Fruit fly (Drosophila melanogaster) whole organism, embryonic: ENCODE results near the gene CG17321.
A peak's percentile ranks its signal among the peaks of the same experiment; 100 is the strongest.

Experiments used
- CG10209 ChIP-seq: fragments of 200-800 bp; sonication (Bioruptor generic); optimal IDR thresholded peaks from 3 replicates; lab custom pipeline; 2017; ENCODE audit warnings: missing biosample characterization, mild to moderate bottlenecking, missing genetic modification characterization, missing genetic modification reagents
- CG1024 ChIP-seq: fragments of 200-800 bp; sonication (Bioruptor generic); IDR thresholded peaks from 2 replicates; pipeline ENCODE4 v1.3.6; 2022; ENCODE audit warnings: missing biosample characterization, missing genetic modification characterization
- CG10321 ChIP-seq: fragments of 200-800 bp; sonication (Bioruptor generic); IDR thresholded peaks from 2 replicates; pipeline ENCODE4 v1.3.6; 2022; ENCODE audit warnings: missing biosample characterization, missing genetic modification characterization
- CG10654 ChIP-seq: fragments of 200-800 bp; sonication (Bioruptor generic); optimal IDR thresholded peaks from 2 replicates; lab custom pipeline; 2016; ENCODE audit warnings: missing biosample characterization, missing genetic modification characterization
- CG11085 ChIP-seq: fragments of 200-800 bp; sonication (Bioruptor generic); IDR thresholded peaks from 2 replicates; pipeline ENCODE4 v1.3.6; 2022; ENCODE audit warnings: missing biosample characterization, missing genetic modification characterization
- CG11456 ChIP-seq: fragments of 200-800 bp; sonication (Bioruptor generic); IDR thresholded peaks from 3 replicates; pipeline ENCODE4 v1.3.6; 2022; ENCODE audit warnings: missing biosample characterization, missing genetic modification characterization
- CG12071 ChIP-seq: fragments of 200-800 bp; sonication (Bioruptor generic); optimal IDR thresholded peaks from 3 replicates; lab custom pipeline; 2018; ENCODE audit warnings: missing biosample characterization, mild to moderate bottlenecking, missing genetic modification characterization
- CG1233 ChIP-seq: fragments of 200-800 bp; sonication (Bioruptor generic); optimal IDR thresholded peaks from 4 replicates; lab custom pipeline; 2018; ENCODE audit warnings: missing biosample characterization, mild to moderate bottlenecking, missing genetic modification characterization
- CG12942 ChIP-seq: fragments of 200-800 bp; sonication (Bioruptor generic); optimal IDR thresholded peaks from 3 replicates; lab custom pipeline; 2016; ENCODE audit warnings: missing biosample characterization, missing genetic modification characterization
- CG15514 ChIP-seq: fragments of 200-800 bp; sonication (Bioruptor generic); optimal IDR thresholded peaks from 3 replicates; lab custom pipeline; 2017; ENCODE audit warnings: missing biosample characterization, missing genetic modification characterization, mild to moderate bottlenecking, moderate library complexity, missing genetic modification reagents
- CG17359 ChIP-seq: fragments of 200-800 bp; sonication (Bioruptor generic); optimal IDR thresholded peaks from 3 replicates; lab custom pipeline; 2018; ENCODE audit warnings: missing biosample characterization, mild to moderate bottlenecking, missing genetic modification characterization, moderate library complexity
- CG18476 ChIP-seq: fragments of 200-800 bp; sonication (Bioruptor generic); optimal IDR thresholded peaks from 2 replicates; lab custom pipeline; 2016; ENCODE audit warnings: missing biosample characterization, mild to moderate bottlenecking, missing genetic modification characterization
- CG18599 ChIP-seq: fragments of 200-800 bp; sonication (Bioruptor generic); optimal IDR thresholded peaks from 3 replicates; lab custom pipeline; 2017; ENCODE audit warnings: missing biosample characterization, missing genetic modification characterization, mild to moderate bottlenecking, moderate library complexity, missing genetic modification reagents
- CG2116 ChIP-seq: fragments of 200-800 bp; sonication (Bioruptor generic); optimal IDR thresholded peaks from 3 replicates; lab custom pipeline; 2018; ENCODE audit warnings: missing biosample characterization, mild to moderate bottlenecking, missing genetic modification characterization
- CG30403 ChIP-seq: fragments of 200-800 bp; sonication (Bioruptor generic); optimal IDR thresholded peaks from 3 replicates; lab custom pipeline; 2016; ENCODE audit warnings: missing biosample characterization, missing genetic modification characterization
- CG31224 ChIP-seq: fragments of 200-800 bp; sonication (Bioruptor generic); IDR thresholded peaks from 2 replicates; pipeline ENCODE4 v1.3.6; 2022; ENCODE audit warnings: missing biosample characterization, missing genetic modification characterization
- CG31441 ChIP-seq: fragments of 200-800 bp; sonication (Bioruptor generic); IDR thresholded peaks from 2 replicates; pipeline ENCODE4 v1.3.6; 2022; ENCODE audit warnings: missing biosample characterization, missing genetic modification characterization
- CG3163 ChIP-seq: fragments of 200-800 bp; sonication (Bioruptor generic); optimal IDR thresholded peaks from 3 replicates; lab custom pipeline; 2016; ENCODE audit warnings: missing biosample characterization, missing genetic modification characterization
- CG32532 ChIP-seq: fragments of 200-800 bp; sonication (Bioruptor generic); IDR thresholded peaks from 2 replicates; pipeline ENCODE4 v1.3.6; 2022; ENCODE audit warnings: missing biosample characterization, missing genetic modification characterization
- CG3995 ChIP-seq: fragments of 200-800 bp; sonication (Bioruptor generic); optimal IDR thresholded peaks from 3 replicates; lab custom pipeline; 2016; ENCODE audit warnings: missing biosample characterization, missing genetic modification characterization
- CG43689 ChIP-seq: fragments of 200-800 bp; sonication (Bioruptor generic); IDR thresholded peaks from 2 replicates; pipeline ENCODE4 v1.3.6; 2022; ENCODE audit warnings: missing biosample characterization, missing genetic modification characterization
- CG8290 ChIP-seq, 3 experiments: fragments of 200-800 bp; sonication (Bioruptor generic); optimal IDR thresholded peaks; 2 replicates each; lab custom pipeline; 2016 to 2019; ENCODE audit warnings: missing biosample characterization in 3 of 3, missing genetic modification characterization in 3 of 3, mild to moderate bottlenecking in 2 of 3, moderate library complexity in 1 of 3
- CG9609 ChIP-seq: fragments of 200-800 bp; sonication (Bioruptor generic); optimal IDR thresholded peaks from 3 replicates; lab custom pipeline; 2016; ENCODE audit warnings: missing biosample characterization, missing genetic modification characterization
- CkIIα-i1 ChIP-seq: fragments of 200-800 bp; sonication (Bioruptor generic); IDR thresholded peaks from 2 replicates; pipeline ENCODE4 v1.3.6; 2022; ENCODE audit warnings: missing biosample characterization, missing genetic modification characterization
- Dad ChIP-seq: fragments of 200-800 bp; sonication (Bioruptor generic); optimal IDR thresholded peaks from 3 replicates; lab custom pipeline; 2016; ENCODE audit warnings: missing biosample characterization, missing genetic modification characterization
- Dfd ChIP-seq, 2 experiments: fragments of >200 bp; optimal IDR thresholded peaks; 2 replicates each; lab custom pipeline; 2017; ENCODE audit warnings: missing biosample characterization in 2 of 2, missing genetic modification characterization in 2 of 2
- Dip3 ChIP-seq: fragments of 200-800 bp; sonication (Bioruptor generic); optimal IDR thresholded peaks from 3 replicates; lab custom pipeline; 2016; ENCODE audit warnings: missing biosample characterization, missing genetic modification characterization
- Doc2 ChIP-seq: fragments of 200-800 bp; sonication (Bioruptor generic); IDR thresholded peaks from 2 replicates; pipeline ENCODE4 v1.3.6; 2022; ENCODE audit warnings: missing biosample characterization, missing genetic modification characterization
- Gsc ChIP-seq: fragments of 200-800 bp; sonication (Bioruptor generic); IDR thresholded peaks from 2 replicates; pipeline ENCODE4 v1.3.6; 2022; ENCODE audit warnings: missing biosample characterization, missing genetic modification characterization
- Gug ChIP-seq: fragments of 200-800 bp; sonication (Bioruptor generic); IDR thresholded peaks from 4 replicates; pipeline ENCODE4 v1.3.6; 2022; ENCODE audit warnings: missing biosample characterization, missing genetic modification characterization
- Med ChIP-seq: fragments of 200-800 bp; sonication (Bioruptor generic); peaks from one replicate; lab custom pipeline; 2016; ENCODE audit warnings: missing biosample characterization, missing genetic modification characterization, mild to moderate bottlenecking, inconsistent platforms, moderate library complexity
- Myb ChIP-seq: fragments of 200-800 bp; sonication (Bioruptor generic); optimal IDR thresholded peaks from 2 replicates; lab custom pipeline; 2016; ENCODE audit warnings: missing biosample characterization, missing genetic modification characterization
- Nf-YA ChIP-seq: fragments of 200-800 bp; sonication (Bioruptor generic); IDR thresholded peaks from 2 replicates; pipeline ENCODE4 v1.3.6; 2022; ENCODE audit warnings: missing biosample characterization, missing genetic modification characterization
- Sox102F ChIP-seq: fragments of 200-800 bp; sonication (Bioruptor generic); optimal IDR thresholded peaks from 2 replicates; lab custom pipeline; 2018; ENCODE audit warnings: missing biosample characterization, mild to moderate bottlenecking, missing genetic modification characterization, moderate library complexity
- Xrp1 ChIP-seq: fragments of 200-800 bp; sonication (Bioruptor generic); IDR thresholded peaks from 2 replicates; pipeline ENCODE4 v1.3.6; 2022; ENCODE audit warnings: missing biosample characterization, missing genetic modification characterization
- bcd ChIP-seq: fragments of 200-800 bp; sonication (Bioruptor generic); optimal IDR thresholded peaks from 2 replicates; lab custom pipeline; 2017; ENCODE audit warnings: missing biosample characterization, mild to moderate bottlenecking, missing genetic modification characterization
- bowl ChIP-seq: fragments of 200-800 bp; sonication (Bioruptor generic); IDR thresholded peaks from 2 replicates; pipeline ENCODE4 v1.3.6; 2022; ENCODE audit warnings: missing biosample characterization, missing genetic modification characterization
- ci ChIP-seq: fragments of 200-800 bp; sonication (Bioruptor generic); IDR thresholded peaks from 3 replicates; pipeline ENCODE4 v1.3.6; 2022; ENCODE audit warnings: missing biosample characterization, missing genetic modification characterization
- fu2 ChIP-seq: fragments of 200-800 bp; sonication (Bioruptor generic); optimal IDR thresholded peaks from 2 replicates; lab custom pipeline; 2016; ENCODE audit warnings: missing biosample characterization, missing genetic modification characterization
- ham ChIP-seq: fragments of 200-800 bp; sonication (Bioruptor generic); IDR thresholded peaks from 2 replicates; pipeline ENCODE4 v1.3.6; 2022; ENCODE audit warnings: missing biosample characterization, missing genetic modification characterization
- ken ChIP-seq: fragments of 200-800 bp; sonication (Bioruptor generic); IDR thresholded peaks from 3 replicates; pipeline ENCODE4 v1.3.6; 2022; ENCODE audit warnings: missing biosample characterization, missing genetic modification characterization
- nom ChIP-seq: fragments of 200-800 bp; sonication (Bioruptor generic); optimal IDR thresholded peaks from 2 replicates; lab custom pipeline; 2017; ENCODE audit warnings: missing biosample characterization, missing genetic modification characterization, mild to moderate bottlenecking, moderate library complexity, missing genetic modification reagents
- ranshi ChIP-seq: fragments of 200-800 bp; sonication (Bioruptor generic); IDR thresholded peaks from 2 replicates; pipeline ENCODE4 v1.3.6; 2022; ENCODE audit warnings: missing biosample characterization, missing genetic modification characterization
- sens ChIP-seq: fragments of 200-800 bp; sonication (Bioruptor generic); peaks from one replicate; lab custom pipeline; 2016; ENCODE audit warnings: missing biosample characterization, missing genetic modification characterization
- sens-2 ChIP-seq: fragments of 200-800 bp; sonication (Bioruptor generic); IDR thresholded peaks from 2 replicates; pipeline ENCODE4 v1.3.6; 2022; ENCODE audit warnings: missing biosample characterization, missing genetic modification characterization
- seq ChIP-seq: fragments of 200-800 bp; sonication (Bioruptor generic); IDR thresholded peaks from 2 replicates; pipeline ENCODE4 v1.3.6; 2022; ENCODE audit warnings: missing biosample characterization, missing genetic modification characterization
- slbo ChIP-seq: fragments of 200-800 bp; sonication (Bioruptor generic); IDR thresholded peaks from 2 replicates; pipeline ENCODE4 v1.3.6; 2022; ENCODE audit warnings: missing biosample characterization, missing genetic modification characterization
- ssp ChIP-seq: fragments of 200-800 bp; sonication (Bioruptor generic); IDR thresholded peaks from 2 replicates; pipeline ENCODE4 v1.3.6; 2022; ENCODE audit warnings: missing biosample characterization, missing genetic modification characterization
- tna ChIP-seq: fragments of 200-800 bp; sonication (Bioruptor generic); IDR thresholded peaks from 2 replicates; pipeline ENCODE4 v1.3.6; 2022; ENCODE audit warnings: missing biosample characterization, missing genetic modification characterization; ENCODE audit not compliant: partially characterized antibody
- trem ChIP-seq: fragments of 200-800 bp; optimal IDR thresholded peaks from 3 replicates; lab custom pipeline; 2019; ENCODE audit warnings: missing biosample characterization, mild to moderate bottlenecking, missing genetic modification characterization, moderate library complexity
- vnd ChIP-seq: fragments of 200-800 bp; sonication (Bioruptor generic); IDR thresholded peaks from 3 replicates; pipeline ENCODE4 v1.3.6; 2022; ENCODE audit warnings: missing biosample characterization, missing genetic modification characterization; ENCODE audit not compliant: partially characterized antibody
- vvl ChIP-seq: fragments of 200-800 bp; sonication (Bioruptor generic); IDR thresholded peaks from 2 replicates; pipeline ENCODE4 v1.3.6; 2022; ENCODE audit warnings: missing biosample characterization, missing genetic modification characterization

The CG17321 gene

DNA sequence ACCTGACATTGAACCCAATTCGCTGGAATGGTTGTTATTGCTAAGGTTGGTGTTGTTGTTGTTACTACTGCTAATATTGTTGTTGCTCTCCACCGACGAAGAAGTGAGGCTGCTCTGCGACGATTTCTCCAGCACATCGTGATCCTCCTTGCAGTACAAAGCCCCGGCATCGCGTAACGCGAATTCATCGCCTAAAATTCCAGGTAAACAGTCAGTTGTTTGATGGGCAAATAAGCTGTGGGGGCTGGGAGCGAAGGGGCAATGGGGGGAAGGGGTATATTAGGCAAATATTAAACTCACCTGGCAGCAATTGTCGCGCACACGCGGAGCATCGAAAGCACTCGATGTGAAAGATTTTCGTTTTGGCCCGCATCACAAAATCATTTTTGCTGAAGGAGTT lies 19.1 kb downstream of the CG17321 start (continued):
- TF ChIP-seq vnd (GFP tag; lab: Robert Waterston, UW) (no peak), nom (GFP tag; lab: Kevin White, UChicago) (no peak), CG31224 (GFP tag; lab: Robert Waterston, UW) (peak; percentile 20; the same call in 1 of the 2 replicates), slbo (GFP tag; lab: Robert Waterston, UW) (peak; percentile 33; the same call in 1 of the 2 replicates), CG43689 (GFP tag; lab: Robert Waterston, UW) (0 out of 2 replicates have a peak, but pooled peaks have one; percentile 38), Dfd (GFP tag; optimal IDR thresholded peaks at IDR 0.05; lab: Kevin White, UChicago) (no peak), CG9609 (GFP tag; lab: Kevin White, UChicago) (no peak), CG10209 (GFP tag; lab: Kevin White, UChicago) (peak; percentile 32), ranshi (GFP tag; lab: Robert Waterston, UW) (no peak), CG12942 (GFP tag; lab: Kevin White, UChicago) (no peak), CG15514 (no peak), CG1233 (no peak), trem (tag; lab: Kevin White, UChicago) (no peak), Xrp1 (GFP tag; lab: Robert Waterston, UW) (no peak), sens (peak; percentile 20), Myb (no peak), Med (peak; percentile 65), vvl (GFP tag; lab: Robert Waterston, UW) (0 out of 2 replicates have a peak, but pooled peaks have one; percentile 25), CG12071 (GFP tag; lab: Kevin White, UChicago) (peak; percentile 52), CG17359 (peak; percentile 8), CkIIα-i1 (no peak), bcd (GFP tag; lab: Kevin White, UChicago) (peak; percentile 22), CG11456 (GFP tag; lab: Robert Waterston, UW) (peak; percentile 50; the same call in 1 of the 3 replicates), CG32532 (GFP tag; lab: Robert Waterston, UW) (peak; percentile 24; the same call in 1 of the 2 replicates), ssp (GFP tag; lab: Robert Waterston, UW) (no peak), CG8290 (GFP tag; optimal IDR thresholded peaks at IDR 0.05; lab: Kevin White, UChicago) (no peak), CG8290 (tag; optimal IDR thresholded peaks at IDR 0.05; lab: Kevin White, UChicago) (peak in 1 of 2 experiments; percentile 70), CG18599 (no peak), CG11085 (GFP tag; lab: Robert Waterston, UW) (no peak), Sox102F (GFP tag; lab: Kevin White, UChicago) (peak; percentile 23), CG10654 (GFP tag; lab: Kevin White, UChicago) (no peak), ci (GFP tag; lab: Robert Waterston, UW) (peak; percentile 63; the same call in 2 of the 3 replicates), Gug (GFP tag; lab: Robert Waterston, UW) (no peak), CG30403 (no peak), CG10321 (GFP tag; lab: Robert Waterston, UW) (no peak), CG3995 (GFP tag; lab: Kevin White, UChicago) (no peak), Gsc (GFP tag; lab: Robert Waterston, UW) (no peak), sens-2 (GFP tag; lab: Robert Waterston, UW) (no peak), CG31441 (GFP tag; lab: Robert Waterston, UW) (no peak), CG1024 (GFP tag; lab: Robert Waterston, UW) (0 out of 2 replicates have a peak, but pooled peaks have one; percentile 5), CG3163 (GFP tag; lab: Kevin White, UChicago) (no peak), Nf-YA (GFP tag; lab: Robert Waterston, UW) (no peak), tna (no peak), Doc2 (GFP tag; lab: Robert Waterston, UW) (no peak), fu2 (GFP tag; lab: Kevin White, UChicago) (no peak), ken (GFP tag; lab: Robert Waterston, UW) (0 out of 3 replicates have a peak, but pooled peaks have one; percentile 41), seq (GFP tag; lab: Robert Waterston, UW) (0 out of 2 replicates have a peak, but pooled peaks have one; percentile 8), ham (GFP tag; lab: Robert Waterston, UW) (no peak), Dip3 (no peak), CG18476 (GFP tag; lab: Kevin White, UChicago) (no peak), bowl (GFP tag; lab: Robert Waterston, UW) (0 out of 2 replicates have a peak, but pooled peaks have one; percentile 27), CG2116 (GFP tag; lab: Kevin White, UChicago) (no peak), Dad (no peak)
